Worm (Caenorhabditis elegans): ENCODE data around the gene M05D6.1.

DNA sequence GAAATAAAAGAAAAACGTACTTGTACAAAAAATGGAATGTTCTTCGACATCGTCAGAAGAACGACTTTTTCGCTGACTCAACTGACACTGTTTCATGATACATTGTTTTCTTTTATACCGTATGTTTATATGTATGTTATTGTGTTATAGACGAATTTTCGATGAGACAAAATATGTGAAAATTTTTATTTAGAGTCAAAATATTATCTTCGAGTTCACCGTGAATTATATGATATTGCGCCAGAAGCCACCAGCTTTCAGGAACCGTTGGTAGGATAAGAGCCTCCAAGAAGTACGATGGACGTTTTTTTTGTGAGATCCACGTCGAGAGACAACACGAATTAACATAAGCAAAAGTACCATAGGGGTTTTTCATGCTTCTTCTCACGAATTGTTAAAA lies 19.1 kb downstream of the M05D6.1 start, which contains the start of gene F22B5.6:
- TF ChIP-seq dao-5 (tag; optimal IDR thresholded peaks at IDR 0.05) (no peak), W03F9.2 (tag; optimal IDR thresholded peaks at IDR 0.05) (no peak), him-1 (tag; optimal IDR thresholded peaks at IDR 0.05) (no peak)
